Fruit fly (Drosophila melanogaster) whole organism, prepupa: Measurements from ENCODE around the gene POLDIP2.
A peak's percentile ranks its signal among the peaks of the same experiment; 100 is the strongest.

Experiments
- Blimp-1 ChIP-seq: fragments of 200-800 bp; sonication (Bioruptor generic); optimal IDR thresholded peaks from 3 replicates; lab custom pipeline; 2017; ENCODE audit warnings: missing biosample characterization, missing genetic modification characterization, mild to moderate bottlenecking, moderate library complexity, missing genetic modification reagents
- CG11902 ChIP-seq: fragments of 200-800 bp; sonication (Bioruptor generic); optimal IDR thresholded peaks from 3 replicates; lab custom pipeline; 2016; ENCODE audit warnings: missing biosample characterization, missing genetic modification characterization
- CG16779 ChIP-seq: fragments of 200-800 bp; sonication (Bioruptor generic); optimal IDR thresholded peaks from 3 replicates; lab custom pipeline; 2017; ENCODE audit warnings: missing biosample characterization, mild to moderate bottlenecking, missing genetic modification characterization
- CG31627 ChIP-seq: fragments of 200-800 bp; sonication (Bioruptor generic); optimal IDR thresholded peaks from 3 replicates; lab custom pipeline; 2016; ENCODE audit warnings: missing biosample characterization, missing genetic modification characterization
- Gug ChIP-seq: fragments of 200-800 bp; sonication (Bioruptor generic); IDR thresholded peaks from 2 replicates; pipeline ENCODE4 v1.3.6; 2022; ENCODE audit warnings: missing biosample characterization, missing genetic modification characterization
- Lpt ChIP-seq: fragments of 200-800 bp; sonication (Bioruptor generic); optimal IDR thresholded peaks from 3 replicates; lab custom pipeline; 2016; ENCODE audit warnings: missing biosample characterization, missing genetic modification characterization
- Sox14 ChIP-seq: fragments of 200-800 bp; sonication (Bioruptor generic); optimal IDR thresholded peaks from 3 replicates; lab custom pipeline; 2016; ENCODE audit warnings: missing biosample characterization, missing genetic modification characterization
- Sox15 ChIP-seq: fragments of 200-800 bp; sonication (Bioruptor generic); optimal IDR thresholded peaks from 3 replicates; lab custom pipeline; 2016; ENCODE audit warnings: missing biosample characterization, missing genetic modification characterization
- eg ChIP-seq: fragments of 200-800 bp; sonication (Bioruptor generic); IDR thresholded peaks from 3 replicates; pipeline ENCODE4 v1.3.6; 2022; ENCODE audit warnings: missing biosample characterization, missing genetic modification characterization

- TF ChIP-seq CG11902 (GFP tag; lab: Kevin White, UChicago) (no peak), Sox14 (GFP tag; lab: Kevin White, UChicago) (no peak), CG16779 (no peak), Blimp-1 (GFP tag; lab: Kevin White, UChicago) (no peak), Lpt (GFP tag; lab: Kevin White, UChicago) (no peak), eg (GFP tag; lab: Robert Waterston, UW) (no peak), CG31627 (GFP tag; lab: Kevin White, UChicago) (peak; percentile 12), Gug (GFP tag; lab: Robert Waterston, UW) (no peak), Sox15 (GFP tag; lab: Kevin White, UChicago) (no peak)
These were observed 47.2 kb downstream of the POLDIP2 start for dm6 chr3R:5514759-5515158.
